Worm (Caenorhabditis elegans) whole organism, dauer: Measurements from ENCODE around the gene R08E5.4.

ENCODE experiments used
- unc-62 ChIP-seq: sonication (generic microtip); optimal IDR thresholded peaks from 2 replicates; lab custom pipeline; 2017; ENCODE audit warnings: missing biosample characterization, missing genetic modification reagents, missing genetic modification characterization

Gene R08E5.4

DNA sequence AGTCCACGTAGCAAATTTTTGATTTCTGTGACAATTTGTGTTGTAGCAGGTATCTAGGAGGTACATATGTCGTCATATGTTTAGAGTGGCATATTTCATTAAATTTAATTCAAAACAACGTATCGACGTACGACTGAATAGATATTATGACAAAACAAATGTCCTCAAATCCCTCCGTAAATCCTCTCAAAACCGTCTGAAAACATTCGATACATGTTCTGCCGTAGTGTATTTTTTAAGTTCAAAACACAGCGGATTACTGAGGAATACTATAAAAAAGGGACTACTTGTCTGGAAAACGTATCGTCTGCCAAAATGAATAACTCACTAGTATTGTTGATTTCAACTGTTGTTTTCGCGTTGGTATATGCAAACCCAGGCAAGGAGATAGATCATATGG is at the start of gene R08E5.4:
Gene R08E5.4 (plus strand): TSS at position 301 of the 400 bp plus-strand sequence.
- TF ChIP-seq unc-62 (GFP tag; lab: Kevin White, UChicago): no peak

DNA sequence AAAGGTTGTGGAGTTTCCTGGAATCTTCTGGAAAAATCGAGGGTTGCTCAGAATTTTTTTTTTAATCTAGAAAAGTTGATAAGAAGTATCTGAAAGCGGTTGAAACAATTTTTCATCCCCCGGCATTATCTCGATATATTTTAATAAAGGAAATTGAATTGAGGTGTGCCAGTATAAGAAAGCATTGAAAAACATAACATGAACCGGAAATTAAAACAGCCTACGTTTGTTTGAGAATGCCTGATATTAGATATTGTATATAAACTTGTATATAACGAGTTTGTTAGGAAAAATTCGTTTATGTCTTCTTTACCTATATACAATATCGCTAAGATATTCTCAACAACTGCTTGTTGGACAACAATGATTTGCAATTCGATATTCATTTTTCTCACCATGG is 43.6 kb upstream of the R08E5.4 start, which contains the start of gene str-30:
Gene str-30 (plus strand): TSS at position 301 of the 400 bp plus-strand sequence.
- no peak for TF ChIP-seq unc-62 (GFP tag; lab: Kevin White, UChicago)

DNA sequence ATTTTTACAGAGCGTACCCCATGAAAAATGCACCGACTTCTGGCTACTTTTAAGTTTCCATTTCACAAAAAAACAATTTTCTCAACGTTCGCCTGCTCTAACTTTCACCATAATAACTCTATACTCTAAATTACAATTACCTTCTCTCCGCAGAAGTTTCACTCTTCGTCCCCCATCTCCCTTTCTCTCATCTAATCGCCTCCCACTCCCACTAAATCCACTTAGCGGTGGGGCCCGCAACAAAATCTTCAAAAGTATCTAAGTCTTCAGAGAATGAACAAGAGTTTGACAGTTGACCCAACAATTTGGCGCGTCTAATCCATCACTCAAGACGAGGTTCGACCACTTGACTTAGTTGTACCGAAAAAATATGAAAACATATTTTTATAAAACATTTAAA is 30.0 kb upstream of the R08E5.4 start:
- TF ChIP-seq unc-62 (GFP tag; lab: Kevin White, UChicago): no peak

DNA sequence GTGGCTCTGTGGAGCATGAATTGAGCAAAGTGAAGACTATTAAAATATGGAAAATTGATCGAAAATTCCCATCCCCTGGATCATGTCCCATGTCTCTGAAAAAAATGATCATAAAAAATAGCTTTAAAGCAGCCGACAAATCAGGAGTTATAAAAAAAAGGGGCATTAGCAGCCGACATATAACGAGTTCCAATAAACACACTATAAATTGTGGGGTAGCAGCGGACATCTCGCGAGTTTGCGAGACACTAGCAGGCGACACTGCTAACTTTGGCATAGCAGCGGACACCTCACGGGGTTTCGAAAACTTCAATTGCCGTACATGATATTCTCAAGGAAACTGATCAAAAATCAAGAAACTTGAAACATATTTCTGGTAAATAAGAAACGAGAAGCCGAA is 29.1 kb upstream of the R08E5.4 start, which contains the start of gene hpo-36:
Gene hpo-36 (minus strand): TSS at position 101 of the 400 bp plus-strand sequence.
- TF ChIP-seq unc-62 (GFP tag; lab: Kevin White, UChicago): no peak

DNA sequence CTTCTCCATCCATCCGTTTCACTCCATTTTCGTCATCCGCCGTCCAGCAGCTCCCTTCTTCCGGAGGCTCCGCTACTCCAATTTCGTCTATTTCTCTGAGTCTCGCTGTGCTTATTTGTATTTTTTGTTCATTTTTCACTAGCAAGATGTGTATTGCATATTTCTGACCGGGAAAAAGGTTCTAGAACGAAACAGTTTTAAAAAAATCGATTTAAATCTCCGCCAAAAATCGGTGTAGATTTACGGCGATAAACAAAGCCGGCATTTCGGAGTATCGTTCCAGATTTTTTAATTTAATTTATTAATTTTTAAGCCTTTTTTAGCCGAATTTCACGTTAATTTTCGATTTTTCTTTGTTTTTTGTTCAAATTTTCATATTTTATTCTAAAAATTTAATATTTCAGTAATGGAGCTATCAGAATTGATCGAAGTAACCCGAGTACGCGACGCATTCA is 25.2 kb upstream of the R08E5.4 start, which contains the start of gene mtm-9:
Gene mtm-9 (plus strand): TSS at position 405 of the 455 bp plus-strand sequence.
- no peak for TF ChIP-seq unc-62 (GFP tag; lab: Kevin White, UChicago)

DNA sequence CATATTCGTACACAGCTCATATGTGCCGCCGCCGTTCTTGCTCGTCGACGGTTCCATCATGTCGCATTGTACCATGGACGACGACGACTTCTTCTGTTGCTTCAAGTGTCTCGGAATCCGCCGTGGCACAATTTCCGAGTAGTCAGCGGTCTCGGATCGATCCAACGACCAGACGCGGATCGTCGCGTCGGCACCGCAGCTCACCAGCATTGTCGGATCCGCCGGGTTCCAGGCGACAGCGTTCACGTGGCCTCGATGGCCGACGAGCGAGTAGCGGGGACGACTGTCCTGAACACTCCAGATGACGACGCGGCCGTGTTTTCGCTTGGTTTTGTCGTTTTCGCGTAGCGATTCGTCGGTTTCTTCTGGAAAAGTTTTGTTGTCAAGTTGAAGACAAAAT is 18.0 kb upstream of the R08E5.4 start:
- TF ChIP-seq unc-62 (GFP tag; lab: Kevin White, UChicago): no peak

DNA sequence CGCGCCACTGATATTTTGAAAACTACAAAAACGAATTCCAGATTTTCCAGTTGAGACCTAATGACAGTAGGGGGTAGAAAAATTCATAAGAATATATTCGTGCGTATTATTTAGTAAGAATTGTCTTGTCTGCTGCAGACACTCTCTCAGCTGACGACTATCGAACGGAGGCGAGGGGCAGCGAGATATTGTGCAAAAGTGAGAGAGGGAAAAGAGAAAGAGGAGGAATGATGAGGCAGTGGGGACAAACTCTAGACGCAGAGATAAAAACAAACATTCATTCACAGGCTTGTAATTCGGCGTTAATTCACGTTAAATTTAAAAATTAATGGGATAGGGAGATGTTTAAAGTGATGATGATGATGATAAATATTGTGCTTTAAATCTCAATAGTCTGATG is 11.5 kb upstream of the R08E5.4 start, which contains the start of gene gid-7:
Gene gid-7 (minus strand): TSS at position 188 of the 400 bp plus-strand sequence.
- no peak for TF ChIP-seq unc-62 (GFP tag; lab: Kevin White, UChicago)

DNA sequence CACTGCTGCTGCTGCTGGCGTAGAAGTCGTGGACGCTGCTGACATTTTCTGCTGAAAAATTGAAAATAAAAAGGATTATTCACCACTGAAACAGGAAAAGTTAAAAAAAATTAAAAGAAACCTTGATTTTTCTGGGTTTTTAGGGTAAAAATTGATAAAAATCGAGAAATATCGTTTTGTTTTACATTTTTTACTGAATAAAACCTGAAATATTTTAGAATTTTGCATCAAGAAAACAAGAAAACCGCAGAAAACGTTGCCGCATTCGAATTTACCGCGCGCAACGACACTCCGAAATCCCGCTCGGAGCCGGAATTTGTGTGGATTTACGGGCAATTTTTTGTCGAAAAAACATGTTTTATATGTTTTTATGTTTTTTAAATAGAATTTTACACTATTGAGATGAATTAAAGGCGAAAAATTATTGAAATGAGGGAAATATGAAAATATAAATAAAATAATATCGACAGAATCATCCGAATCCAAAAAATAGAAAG is 8.9 kb upstream of the R08E5.4 start, which contains the start of gene chk-1:
Gene chk-1 (minus strand): TSS at position 51 of the 497 bp plus-strand sequence.
- no peak for TF ChIP-seq unc-62 (GFP tag; lab: Kevin White, UChicago)

DNA sequence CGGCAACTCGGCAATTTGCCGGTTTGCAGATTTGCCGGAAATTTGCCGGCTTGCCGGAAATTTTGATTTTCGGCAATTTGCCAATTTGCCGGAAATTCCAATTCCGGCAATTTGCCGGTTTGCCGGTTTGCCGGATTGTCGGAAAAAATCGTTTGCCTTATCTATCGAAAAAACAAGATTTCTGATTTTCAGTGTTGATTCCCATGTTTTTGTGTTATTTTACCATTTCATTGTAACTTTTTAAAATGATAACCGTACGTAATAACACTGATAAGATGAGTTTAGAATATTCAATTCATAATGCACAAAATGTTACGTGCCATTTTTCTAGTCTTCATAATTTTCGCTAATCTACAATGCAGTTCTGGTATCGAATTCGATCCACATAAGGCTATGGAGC is 7.5 kb upstream of the R08E5.4 start, which contains the start of gene oac-55:
Gene oac-55 (plus strand): TSS at position 301 of the 400 bp plus-strand sequence.
- no peak for TF ChIP-seq unc-62 (GFP tag; lab: Kevin White, UChicago)

DNA sequence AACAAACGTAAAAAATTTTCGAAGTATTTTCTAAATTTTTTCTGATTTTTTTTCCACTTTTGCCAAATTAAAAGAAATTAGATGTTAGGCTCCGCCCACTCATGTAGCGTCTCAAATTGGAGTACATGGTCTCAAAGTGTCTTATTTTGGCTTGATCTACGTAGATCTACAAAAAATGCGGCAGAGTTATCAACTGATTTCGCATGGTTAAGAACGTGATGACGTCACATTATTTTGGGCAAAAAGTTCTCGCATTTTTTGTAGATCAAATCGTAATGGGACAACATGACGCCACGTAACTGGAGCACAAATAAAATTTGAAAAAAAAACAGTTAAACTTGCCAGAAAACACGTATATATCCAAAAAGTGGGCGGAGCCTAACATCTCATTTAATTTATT is 6.5 kb upstream of the R08E5.4 start:
- TF ChIP-seq unc-62 (GFP tag; lab: Kevin White, UChicago): no peak

DNA sequence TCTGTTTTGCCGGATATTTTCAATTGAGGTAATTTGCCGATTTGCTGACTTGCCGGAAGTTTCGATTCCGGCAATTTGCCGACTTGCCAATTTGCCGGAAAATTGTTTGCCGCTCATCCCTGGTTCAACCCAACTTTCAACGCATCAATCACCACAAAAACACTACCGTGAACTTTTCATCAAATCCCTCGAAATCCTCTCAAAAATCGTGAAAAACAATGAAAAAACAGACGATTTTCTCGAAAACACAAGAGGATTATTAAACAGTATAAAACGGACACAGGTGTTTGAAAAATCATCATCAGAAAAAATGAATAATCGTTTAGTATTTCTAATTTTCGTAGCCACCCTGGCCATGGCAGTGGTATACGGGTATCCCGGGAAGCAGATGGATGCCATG is 1.5 kb upstream of the R08E5.4 start, which contains the start of gene Y39H10A.1:
Gene Y39H10A.1 (plus strand): TSS at position 301 of the 400 bp plus-strand sequence.
- TF ChIP-seq unc-62 (GFP tag; lab: Kevin White, UChicago): no peak

DNA sequence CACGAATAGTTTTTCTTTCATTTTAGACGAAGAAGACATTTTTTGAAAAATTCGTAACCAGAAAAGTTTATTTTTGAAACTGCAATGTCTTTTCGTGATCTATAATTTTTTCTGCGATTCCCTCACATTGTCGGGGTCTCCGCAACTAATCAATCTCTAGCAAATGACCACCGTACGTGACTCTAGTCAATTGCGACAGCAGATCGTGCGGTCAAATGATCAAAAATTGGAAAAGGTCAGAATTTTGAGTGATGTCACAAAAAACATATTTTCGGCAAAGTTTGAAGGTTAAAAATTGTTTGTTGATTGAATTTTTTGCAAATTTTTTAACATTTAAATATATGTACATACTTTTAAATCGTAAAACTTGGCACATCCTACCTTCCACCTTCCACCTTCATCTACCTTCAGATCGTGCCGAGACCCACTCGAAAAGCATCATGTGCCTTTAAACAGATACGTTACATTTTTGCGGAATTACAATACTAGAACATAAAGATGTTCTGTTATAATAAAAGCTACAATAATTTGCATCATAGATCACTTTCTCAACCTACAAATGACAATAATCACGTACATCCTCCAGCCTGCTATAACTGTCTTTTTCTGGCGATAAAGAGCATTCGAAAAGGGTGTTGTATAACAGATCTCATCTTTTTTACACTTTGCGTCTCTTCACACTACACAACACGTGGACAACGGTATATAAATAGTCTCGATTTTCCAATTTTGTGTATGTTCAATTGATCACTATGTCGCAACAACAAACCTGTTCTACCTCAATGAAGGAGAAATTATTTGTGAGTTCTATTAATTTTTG is 3.3 kb downstream of the R08E5.4 start, which contains the start of the genes R08E5.1 and rips-1:
Gene R08E5.1 (minus strand): TSS at position 82 of the 820 bp plus-strand sequence.
Gene rips-1 (plus strand): TSS at position 585 of the 820 bp plus-strand sequence.
- no peak for TF ChIP-seq unc-62 (GFP tag; lab: Kevin White, UChicago)

DNA sequence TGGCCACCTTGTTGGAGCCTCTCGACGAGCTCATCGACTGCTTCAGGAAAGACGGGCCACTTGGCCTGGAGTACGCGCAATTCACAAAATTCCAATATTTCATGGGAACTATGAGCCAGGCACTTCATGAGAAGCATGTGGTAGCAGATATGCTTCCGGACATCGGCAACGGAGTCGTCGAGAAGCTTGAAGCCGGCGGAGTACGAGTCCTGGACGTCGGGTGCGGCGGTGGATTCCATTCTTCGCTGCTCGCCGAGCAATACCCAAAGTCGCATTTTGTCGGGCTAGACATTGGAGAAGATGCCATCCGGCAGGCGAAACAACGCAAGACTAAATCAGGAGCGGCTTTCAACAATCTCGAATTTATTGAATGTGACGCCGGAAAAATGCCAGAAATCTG is 5.2 kb downstream of the R08E5.4 start:
- TF ChIP-seq unc-62 (GFP tag; lab: Kevin White, UChicago): no peak

DNA sequence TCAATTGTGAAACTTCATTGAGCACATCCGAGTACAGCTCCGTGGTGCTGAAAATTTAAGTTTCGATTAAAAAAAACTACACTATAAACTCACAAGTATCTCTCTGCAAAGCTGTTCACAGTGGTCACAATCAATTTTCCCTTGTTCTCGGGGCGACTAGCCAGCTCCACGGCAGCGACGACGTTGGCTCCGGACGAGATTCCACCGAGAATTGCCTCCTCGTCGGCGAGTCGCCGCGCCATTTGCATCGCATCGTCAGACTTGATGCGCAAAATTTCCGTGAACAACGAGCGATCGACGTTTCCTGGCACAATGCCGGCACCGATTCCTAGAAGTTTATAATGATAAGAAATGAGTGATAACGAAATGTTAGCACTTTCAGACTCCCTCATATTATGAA is 6.3 kb downstream of the R08E5.4 start:
- TF ChIP-seq unc-62 (GFP tag; lab: Kevin White, UChicago): no peak

DNA sequence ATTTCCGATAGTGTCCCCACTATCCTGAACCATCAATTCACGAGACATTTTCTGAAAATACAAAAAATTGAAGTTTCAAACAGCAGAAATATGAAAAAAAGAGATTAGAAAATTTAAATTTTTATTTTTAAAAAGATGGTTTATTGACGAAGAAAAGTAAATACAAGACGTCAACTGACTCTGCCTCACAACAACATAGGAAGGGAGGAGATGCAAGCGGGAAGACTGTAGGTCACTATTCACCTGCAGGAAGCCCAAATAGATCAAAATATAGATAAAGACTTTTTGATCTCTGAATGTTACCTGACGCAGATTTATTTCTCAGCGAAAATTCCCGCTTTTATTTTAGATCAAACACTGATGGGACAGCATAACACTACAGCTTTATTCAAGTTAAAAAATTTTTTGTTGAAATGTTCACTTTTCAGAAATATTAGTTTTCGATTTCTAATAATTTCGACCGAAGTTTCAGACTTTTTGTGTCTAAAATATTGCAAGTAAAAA is 7.8 kb downstream of the R08E5.4 start, which contains the start of gene cysl-3:
Gene cysl-3 (minus strand): TSS at position 51 of the 504 bp plus-strand sequence.
- TF ChIP-seq unc-62 (GFP tag; lab: Kevin White, UChicago): no peak

DNA sequence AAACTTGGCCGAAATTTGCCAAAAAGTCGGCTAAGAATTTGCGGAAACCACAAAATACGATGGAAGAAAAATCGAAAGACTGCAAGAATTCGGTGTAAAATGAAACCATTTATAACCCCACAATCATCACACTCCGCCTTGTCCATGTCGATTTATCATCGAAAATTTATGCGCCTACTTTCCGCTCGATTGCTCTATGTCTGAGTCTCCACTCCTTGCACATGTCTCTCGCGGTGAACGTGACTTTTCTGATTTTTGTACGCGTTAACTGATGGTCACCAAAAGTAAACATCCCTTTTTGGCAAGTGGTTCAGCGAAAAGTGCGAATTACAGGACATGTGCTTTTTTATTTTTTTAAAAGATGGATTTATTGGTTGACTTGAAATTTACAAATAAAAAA is 8.6 kb downstream of the R08E5.4 start:
- no peak for TF ChIP-seq unc-62 (GFP tag; lab: Kevin White, UChicago)
